Worm (Caenorhabditis elegans) whole organism, late embryonic: ENCODE data around the gene egl-27.

Experiments used
- C08G9.2 ChIP-seq: sonication (generic microtip); optimal IDR thresholded peaks from 2 replicates; lab custom pipeline; 2016; ENCODE audit warnings: mild to moderate bottlenecking, missing genetic modification characterization, moderate library complexity, missing compliant biosample characterization
- F13H6.1 ChIP-seq: sonication (generic microtip); optimal IDR thresholded peaks from 2 replicates; lab custom pipeline; 2016; ENCODE audit warnings: missing genetic modification characterization, missing compliant biosample characterization
- ceh-18 ChIP-seq: sonication (generic microtip); optimal IDR thresholded peaks from 2 replicates; lab custom pipeline; 2016; ENCODE audit warnings: missing genetic modification characterization, missing compliant biosample characterization
- ceh-19 ChIP-seq: fragments of 200-800 bp; sonication (Bioruptor generic); optimal IDR thresholded peaks from 2 replicates; lab custom pipeline; 2018; ENCODE audit warnings: mild to moderate bottlenecking, missing genetic modification characterization, missing compliant biosample characterization
- ceh-2 ChIP-seq: sonication (generic microtip); optimal IDR thresholded peaks from 2 replicates; lab custom pipeline; 2016; ENCODE audit warnings: missing genotype, missing genetic modification characterization, missing compliant biosample characterization
- ceh-34 ChIP-seq: sonication (generic microtip); optimal IDR thresholded peaks from 2 replicates; lab custom pipeline; 2016; ENCODE audit warnings: mild to moderate bottlenecking, missing genetic modification characterization, missing compliant biosample characterization
- ceh-45 ChIP-seq: fragments of 200-800 bp; sonication (Bioruptor generic); IDR thresholded peaks from 2 replicates; pipeline ENCODE4 v1.3.6; 2022; ENCODE audit warnings: missing genetic modification reagents, missing genetic modification characterization, missing compliant biosample characterization
- ceh-48 ChIP-seq: sonication (generic microtip); optimal IDR thresholded peaks from 2 replicates; lab custom pipeline; 2016; ENCODE audit warnings: missing genetic modification characterization, inconsistent platforms, missing compliant biosample characterization
- ceh-9 ChIP-seq: sonication (generic microtip); optimal IDR thresholded peaks from 2 replicates; lab custom pipeline; 2016; ENCODE audit warnings: mild to moderate bottlenecking, missing genetic modification characterization, inconsistent platforms, missing compliant biosample characterization
- dve-1 ChIP-seq: sonication (generic microtip); optimal IDR thresholded peaks from 2 replicates; lab custom pipeline; 2017; ENCODE audit warnings: antibody characterized with exemption, mild to moderate bottlenecking, missing genetic modification characterization, missing compliant biosample characterization
- elt-2 ChIP-seq: sonication (generic microtip); optimal IDR thresholded peaks from 2 replicates; lab custom pipeline; 2016; ENCODE audit warnings: missing genetic modification reagents, missing genetic modification characterization, missing compliant biosample characterization
- eyg-1 ChIP-seq: sonication (generic microtip); optimal IDR thresholded peaks from 2 replicates; lab custom pipeline; 2016; ENCODE audit warnings: missing genotype, missing genetic modification characterization, missing compliant biosample characterization
- fax-1 ChIP-seq: sonication (generic microtip); optimal IDR thresholded peaks from 2 replicates; lab custom pipeline; 2016; ENCODE audit warnings: missing genotype, missing genetic modification characterization, missing compliant biosample characterization
- hlh-30 ChIP-seq: sonication (generic microtip); optimal IDR thresholded peaks from 2 replicates; lab custom pipeline; 2017; ENCODE audit warnings: antibody characterized with exemption, missing genetic modification characterization, missing compliant biosample characterization; ENCODE audit not compliant: insufficient read depth
- hlh-8 ChIP-seq: sonication (generic microtip); optimal IDR thresholded peaks from 2 replicates; lab custom pipeline; 2016; ENCODE audit warnings: missing genotype, missing genetic modification characterization, missing compliant biosample characterization
- madf-2 ChIP-seq: sonication (generic microtip); optimal IDR thresholded peaks from 2 replicates; lab custom pipeline; 2017; ENCODE audit warnings: missing genetic modification characterization, missing compliant biosample characterization
- mec-3 ChIP-seq: sonication (generic microtip); optimal IDR thresholded peaks from 2 replicates; lab custom pipeline; 2016; ENCODE audit warnings: borderline replicate concordance, missing genetic modification characterization, missing compliant biosample characterization
- nfya-1 ChIP-seq: sonication (generic microtip); optimal IDR thresholded peaks from 2 replicates; lab custom pipeline; 2017; ENCODE audit warnings: missing genetic modification characterization, mild to moderate bottlenecking, missing compliant biosample characterization, antibody characterized with exemption, moderate library complexity
- npax-4 ChIP-seq: sonication (generic microtip); optimal IDR thresholded peaks from 2 replicates; lab custom pipeline; 2016; ENCODE audit warnings: missing genetic modification characterization, missing compliant biosample characterization
- odd-2 ChIP-seq: sonication (generic microtip); optimal IDR thresholded peaks from 2 replicates; lab custom pipeline; 2017; ENCODE audit warnings: antibody characterized with exemption, mild to moderate bottlenecking, missing genetic modification characterization, missing compliant biosample characterization
- pag-3 ChIP-seq: sonication (generic microtip); optimal IDR thresholded peaks from 2 replicates; lab custom pipeline; 2016; ENCODE audit warnings: missing compliant biosample characterization, missing genetic modification characterization, borderline replicate concordance
- pqm-1 ChIP-seq: sonication (generic microtip); optimal IDR thresholded peaks from 2 replicates; lab custom pipeline; 2016; ENCODE audit warnings: missing genetic modification characterization, missing compliant biosample characterization
- pros-1 ChIP-seq: fragments of 150-350 bp; optimal IDR thresholded peaks from 2 replicates; lab custom pipeline; 2014; ENCODE audit warnings: missing biosample characterization, missing genetic modification reagents, missing genetic modification characterization
- ref-2 ChIP-seq: sonication (generic microtip); optimal IDR thresholded peaks from 2 replicates; lab custom pipeline; 2016; ENCODE audit warnings: missing genetic modification characterization, missing compliant biosample characterization
- rnt-1 ChIP-seq: sonication (generic microtip); optimal IDR thresholded peaks from 2 replicates; lab custom pipeline; 2016; ENCODE audit warnings: missing genetic modification characterization, missing compliant biosample characterization
- sox-2 ChIP-seq: fragments of 200-800 bp; sonication (Bioruptor generic); IDR thresholded peaks from 2 replicates; pipeline ENCODE4 v1.3.6; 2022; ENCODE audit warnings: missing genetic modification reagents, missing genetic modification characterization, missing compliant biosample characterization
- sox-4 ChIP-seq: sonication (generic microtip); optimal IDR thresholded peaks from 2 replicates; lab custom pipeline; 2017; ENCODE audit warnings: mild to moderate bottlenecking, missing genetic modification characterization, inconsistent platforms, missing compliant biosample characterization
- tbx-2 ChIP-seq: sonication (generic microtip); optimal IDR thresholded peaks from 2 replicates; lab custom pipeline; 2016; ENCODE audit warnings: missing genetic modification characterization, missing compliant biosample characterization
- ttx-3 ChIP-seq: sonication (generic microtip); optimal IDR thresholded peaks from 2 replicates; lab custom pipeline; 2016; ENCODE audit warnings: missing genetic modification reagents, missing genetic modification characterization, missing compliant biosample characterization
- unc-42 ChIP-seq: sonication (generic microtip); optimal IDR thresholded peaks from 2 replicates; lab custom pipeline; 2016; ENCODE audit warnings: missing genotype, missing genetic modification characterization, missing compliant biosample characterization
- unc-55 ChIP-seq: sonication (generic microtip); optimal IDR thresholded peaks from 2 replicates; lab custom pipeline; 2017; ENCODE audit warnings: missing biosample characterization, missing genetic modification reagents, missing genetic modification characterization
- unc-86 ChIP-seq: sonication (generic microtip); optimal IDR thresholded peaks from 2 replicates; lab custom pipeline; 2016; ENCODE audit warnings: missing genetic modification characterization, missing compliant biosample characterization

The egl-27 gene

ce11 chrII:6842009-6842408 lies 7.2 kb downstream of the egl-27 start:
- TF ChIP-seq eyg-1 (tag; lab: Kevin White, UChicago) (no peak), unc-86 (tag; lab: Kevin White, UChicago) (no peak), ceh-9 (tag; lab: Kevin White, UChicago) (no peak)
- TF ChIP-seq, all 69 proteins: peak for 0

ce11 chrII:6842651-6843118 lies 7.9 kb downstream of the egl-27 start:
- TF ChIP-seq nfya-1, result peak; percentile 64
- TF ChIP-seq madf-2, result no peak
- no peak for TF ChIP-seq sox-4 (tag; lab: Kevin White, UChicago)
- peak; percentile 83 for TF ChIP-seq unc-55 (GFP tag; lab: Kevin White, UChicago)
- no peak for TF ChIP-seq pros-1 (tag; lab: Kevin White, UChicago)
- TF ChIP-seq ceh-18 (tag; lab: Kevin White, UChicago), result peak; percentile 24
- TF ChIP-seq odd-2 (tag; lab: Kevin White, UChicago), result no peak
- TF ChIP-seq fax-1 (tag; lab: Kevin White, UChicago), result no peak
- TF ChIP-seq ceh-48, result peak; percentile 14
- TF ChIP-seq ceh-34 (tag; lab: Kevin White, UChicago), result peak; percentile 53
- TF ChIP-seq rnt-1 (tag; lab: Kevin White, UChicago), result no peak
- no peak for TF ChIP-seq npax-4
- TF ChIP-seq hlh-30 (tag; lab: Kevin White, UChicago), result peak; percentile 66
- TF ChIP-seq ttx-3, result no peak
- TF ChIP-seq C08G9.2 (tag; lab: Kevin White, UChicago), result no peak
- no peak for TF ChIP-seq unc-86 (tag; lab: Kevin White, UChicago)
- TF ChIP-seq dve-1, result peak; percentile 42
- TF ChIP-seq pqm-1 (tag; lab: Kevin White, UChicago), result peak; percentile 59
- TF ChIP-seq ceh-9 (tag; lab: Kevin White, UChicago), result no peak
- peak; percentile 94 for TF ChIP-seq elt-2 (tag; lab: Kevin White, UChicago)
- no peak for TF ChIP-seq F13H6.1 (tag; lab: Kevin White, UChicago)
- TF ChIP-seq hlh-8, result no peak

- TF ChIP-seq ceh-19 (no peak), unc-42 (tag; lab: Kevin White, UChicago) (no peak), ceh-2 (no peak), nfya-1 (peak; percentile 3)
- TF ChIP-seq, all 69 proteins: peak for 1
Measured at ce11 chrII:6843211-6843610, 8.4 kb downstream of the egl-27 start.

ce11 chrII:6843680-6844079 lies 8.9 kb downstream of the egl-27 start:
- no peak for TF ChIP-seq ceh-45
- no peak for TF ChIP-seq ceh-48
- peak; percentile 30 for TF ChIP-seq tbx-2 (tag; lab: Kevin White, UChicago)
- TF ChIP-seq ref-2 (tag; lab: Kevin White, UChicago), result peak; percentile 17
- TF ChIP-seq mec-3 (tag; lab: Kevin White, UChicago), result no peak
- TF ChIP-seq sox-2 (GFP tag; lab: Robert Waterston, UW), result peak; percentile 27; the same call in 1 of the 2 replicates

- TF ChIP-seq pros-1 (tag; lab: Kevin White, UChicago), result peak; percentile 43
- peak; percentile 84 for TF ChIP-seq unc-42 (tag; lab: Kevin White, UChicago)
- TF ChIP-seq ceh-48, result peak; percentile 45
- TF ChIP-seq sox-2 (GFP tag; lab: Robert Waterston, UW), result peak; percentile 31; the same call in 1 of the 2 replicates
- no peak for TF ChIP-seq eyg-1 (tag; lab: Kevin White, UChicago)
- no peak for TF ChIP-seq pag-3 (tag; lab: Kevin White, UChicago)
- TF ChIP-seq, all 69 proteins: peak for 4
Measured at ce11 chrII:6844227-6845005, 9.6 kb downstream of the egl-27 start.
